Worm (Caenorhabditis elegans) whole organism, late embryonic: Measurements from ENCODE around the gene srw-54.
"Not testable (repeated sequence)": the region's sequence is repeated elsewhere in the genome, so short reads cannot be mapped to it uniquely, and the experiment has no call there.

Source experiments
- C38D4.7 ChIP-seq: fragments of 200-800 bp; sonication (Bioruptor generic); optimal IDR thresholded peaks from 2 replicates; lab custom pipeline; 2018; ENCODE audit warnings: mild to moderate bottlenecking, missing genetic modification characterization, moderate library complexity, missing compliant biosample characterization
- T23F11.4 ChIP-seq: fragments of 200-800 bp; sonication (Bioruptor generic); optimal IDR thresholded peaks from 2 replicates; lab custom pipeline; 2018; ENCODE audit warnings: mild to moderate bottlenecking, missing genetic modification characterization, missing compliant biosample characterization
- ceh-34 ChIP-seq: sonication (generic microtip); optimal IDR thresholded peaks from 2 replicates; lab custom pipeline; 2016; ENCODE audit warnings: mild to moderate bottlenecking, missing genetic modification characterization, missing compliant biosample characterization
- che-1 ChIP-seq: sonication (generic microtip); optimal IDR thresholded peaks from 2 replicates; lab custom pipeline; 2016; ENCODE audit warnings: mild to moderate bottlenecking, missing genetic modification characterization, missing compliant biosample characterization
- ets-4 ChIP-seq: sonication (generic microtip); optimal IDR thresholded peaks from 2 replicates; lab custom pipeline; 2016; ENCODE audit warnings: missing genetic modification characterization, missing compliant biosample characterization
- fkh-10 ChIP-seq: fragments of 150-350 bp; optimal IDR thresholded peaks from 2 replicates; lab custom pipeline; 2014; ENCODE audit warnings: missing biosample characterization, missing genetic modification reagents, missing genetic modification characterization
- gmeb-2 ChIP-seq: sonication (generic microtip); optimal IDR thresholded peaks from 2 replicates; lab custom pipeline; 2016; ENCODE audit warnings: missing genetic modification characterization, inconsistent platforms, missing compliant biosample characterization
- hlh-30 ChIP-seq: sonication (generic microtip); optimal IDR thresholded peaks from 2 replicates; lab custom pipeline; 2017; ENCODE audit warnings: antibody characterized with exemption, missing genetic modification characterization, missing compliant biosample characterization; ENCODE audit not compliant: insufficient read depth
- hlh-6 ChIP-seq: sonication (generic microtip); optimal IDR thresholded peaks from 2 replicates; lab custom pipeline; 2016; ENCODE audit warnings: missing genotype, missing genetic modification characterization, missing compliant biosample characterization
- mec-3 ChIP-seq: sonication (generic microtip); optimal IDR thresholded peaks from 2 replicates; lab custom pipeline; 2016; ENCODE audit warnings: borderline replicate concordance, missing genetic modification characterization, missing compliant biosample characterization
- nhr-11 ChIP-seq: fragments of 150-350 bp; optimal IDR thresholded peaks from 2 replicates; lab custom pipeline; 2014; ENCODE audit warnings: missing biosample characterization, missing genetic modification characterization
- nhr-232 ChIP-seq: sonication (generic microtip); optimal IDR thresholded peaks from 2 replicates; lab custom pipeline; 2016; ENCODE audit warnings: missing genetic modification characterization, missing compliant biosample characterization
- pha-2 ChIP-seq: sonication (generic microtip); optimal IDR thresholded peaks from 2 replicates; lab custom pipeline; 2017; ENCODE audit warnings: mild to moderate bottlenecking, missing genetic modification characterization, missing compliant biosample characterization
- ref-2 ChIP-seq: sonication (generic microtip); optimal IDR thresholded peaks from 2 replicates; lab custom pipeline; 2016; ENCODE audit warnings: missing genetic modification characterization, missing compliant biosample characterization
- ttx-3 ChIP-seq: sonication (generic microtip); optimal IDR thresholded peaks from 2 replicates; lab custom pipeline; 2016; ENCODE audit warnings: missing genetic modification reagents, missing genetic modification characterization, missing compliant biosample characterization
- zip-5 ChIP-seq: sonication (generic microtip); optimal IDR thresholded peaks from 2 replicates; lab custom pipeline; 2016; ENCODE audit warnings: missing genetic modification characterization, missing compliant biosample characterization

srw-54 gene

ce11 chrV:16648317-16649018 is 37.3 kb downstream of the srw-54 start, which contains the start of gene W06G6.20:
W06G6.20 (minus strand) TSS chrV:16648367.
- no peak for TF ChIP-seq gmeb-2 (tag; lab: Kevin White, UChicago)
- TF ChIP-seq fkh-10 = no peak
- TF ChIP-seq nhr-232 (tag; lab: Kevin White, UChicago) = no peak
- no peak for TF ChIP-seq ceh-34
- no peak for TF ChIP-seq C38D4.7 (GFP tag; lab: Kevin White, UChicago)
- no peak for TF ChIP-seq hlh-6 (tag; lab: Kevin White, UChicago)
- no peak for TF ChIP-seq ttx-3
- TF ChIP-seq nhr-11 (tag; lab: Kevin White, UChicago) = no peak
- TF ChIP-seq zip-5 (tag; lab: Kevin White, UChicago) = no peak

ce11 chrV:16649200-16649599 is 38.1 kb downstream of the srw-54 start, which contains the start of gene W06G6.11:
W06G6.11 (minus strand) TSS chrV:16649300.
- not testable (repeated sequence) for TF ChIP-seq T23F11.4 (GFP tag; lab: Kevin White, UChicago); mec-3 (tag; lab: Kevin White, UChicago); ref-2 (tag; lab: Kevin White, UChicago)

DNA sequence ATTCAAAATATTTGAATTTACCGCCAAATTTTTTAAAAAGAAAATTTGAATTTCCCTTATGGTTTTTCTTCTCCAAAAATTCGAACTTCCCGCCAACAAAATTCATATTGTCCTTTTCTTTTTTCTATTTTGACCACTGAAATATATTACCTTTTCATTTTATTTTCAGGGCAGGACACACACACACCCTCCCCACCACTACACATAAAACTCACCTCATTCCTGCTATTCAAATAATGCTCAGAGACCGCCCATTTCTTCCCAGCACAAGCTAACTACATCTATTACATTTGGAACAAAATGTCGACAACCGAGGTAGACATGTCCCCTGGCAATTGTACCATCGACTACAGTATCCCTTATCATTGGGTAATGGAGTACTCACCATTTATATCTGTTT is 43.1 kb downstream of the srw-54 start, which contains the start of gene W06G6.15:
TSS of gene W06G6.15 (plus strand) at position 301 of the 400 bp plus-strand sequence.
- TF ChIP-seq pha-2 (tag; lab: Kevin White, UChicago); ets-4 (tag; lab: Kevin White, UChicago); ceh-34: not testable (repeated sequence)

- not testable (repeated sequence) for TF ChIP-seq hlh-30; che-1 (tag; lab: Kevin White, UChicago); gmeb-2 (tag; lab: Kevin White, UChicago)
Measured at ce11 chrV:16660816-16661215, 49.7 kb downstream of the srw-54 start, which contains the start of gene Y70C5B.2. Y70C5B.2 (minus strand) TSS chrV:16660916.
